Worm (Caenorhabditis elegans): ENCODE data around the gene C32C4.16.

DNA sequence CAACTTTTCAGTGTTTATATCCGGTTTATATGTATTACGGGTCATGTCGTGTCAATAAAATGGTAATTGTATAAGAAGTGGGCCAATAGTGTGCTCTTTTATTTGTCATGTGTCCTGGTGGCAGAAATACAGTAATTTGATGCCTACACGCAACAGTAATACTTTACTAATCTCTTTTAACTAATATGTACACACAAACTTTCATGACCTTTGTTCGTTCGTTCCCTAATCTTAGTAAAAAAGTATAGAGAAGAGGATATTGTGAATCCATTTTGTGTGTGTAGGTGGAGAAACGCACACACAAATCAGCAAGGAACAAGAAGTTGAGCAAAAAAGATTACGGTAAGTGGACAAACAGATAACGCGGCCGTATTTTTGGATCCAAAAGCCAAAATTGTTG is 23.5 kb downstream of the C32C4.16 start:
- TF ChIP-seq ceh-16 (tag; optimal IDR thresholded peaks at IDR 0.05) (no peak), pqm-1 (tag; optimal IDR thresholded peaks at IDR 0.05) (no peak), nhr-77 (tag; optimal IDR thresholded peaks at IDR 0.05) (no peak), ceh-82 (tag; optimal IDR thresholded peaks at IDR 0.05) (no peak), mml-1 (tag; optimal IDR thresholded peaks at IDR 0.05) (no peak), nhr-76 (tag; optimal IDR thresholded peaks at IDR 0.05) (no peak), nhr-67 (tag; optimal IDR thresholded peaks at IDR 0.05) (no peak), snpc-4 (tag; optimal IDR thresholded peaks at IDR 0.05) (no peak), elt-3 (tag; optimal IDR thresholded peaks at IDR 0.05) (no peak), sea-2 (GFP tag; optimal IDR thresholded peaks at IDR 0.05) (no peak), aly-2 (tag; optimal IDR thresholded peaks at IDR 0.05) (no peak), fkh-10 (GFP tag; optimal IDR thresholded peaks at IDR 0.05) (no peak), nfya-1 (tag; optimal IDR thresholded peaks at IDR 0.05; ENCODE audit: insufficient read depth) (no peak)

Measured in whole organism, L3 larva.